Fruit fly (Drosophila melanogaster): ENCODE results near the gene Txl.

Gene Txl

DNA sequence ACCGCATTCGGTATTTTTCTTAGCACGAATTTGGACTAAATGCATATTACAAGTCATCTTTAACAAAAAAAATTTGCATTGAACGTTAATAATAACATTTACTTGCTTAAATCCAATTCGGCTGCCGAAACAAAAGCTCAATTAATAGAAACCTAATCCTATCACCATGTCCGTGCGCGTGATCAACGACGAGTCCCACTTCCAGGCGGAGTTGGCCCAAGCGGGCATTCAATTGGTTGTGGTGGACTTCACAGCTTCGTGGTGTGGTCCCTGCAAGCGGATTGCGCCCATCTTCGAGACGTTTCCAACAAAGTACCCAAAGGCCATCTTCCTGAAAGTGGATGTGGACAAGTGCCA lies at the start of gene Txl:
TSS of gene Txl (plus strand) at position 3 of the 357 bp plus-strand sequence.
- TF ChIP-seq insv (optimal IDR thresholded peaks at IDR 0.05), result no peak
- TF ChIP-seq Sin3A (optimal IDR thresholded peaks at IDR 0.05), result no peak
- TF ChIP-seq psq (optimal IDR thresholded peaks at IDR 0.05), result no peak
- TF ChIP-seq h (optimal IDR thresholded peaks at IDR 0.05), result no peak
- TF ChIP-seq Myc (optimal IDR thresholded peaks at IDR 0.05), result no peak
- no peak for TF ChIP-seq ttk (optimal IDR thresholded peaks at IDR 0.05)

DNA sequence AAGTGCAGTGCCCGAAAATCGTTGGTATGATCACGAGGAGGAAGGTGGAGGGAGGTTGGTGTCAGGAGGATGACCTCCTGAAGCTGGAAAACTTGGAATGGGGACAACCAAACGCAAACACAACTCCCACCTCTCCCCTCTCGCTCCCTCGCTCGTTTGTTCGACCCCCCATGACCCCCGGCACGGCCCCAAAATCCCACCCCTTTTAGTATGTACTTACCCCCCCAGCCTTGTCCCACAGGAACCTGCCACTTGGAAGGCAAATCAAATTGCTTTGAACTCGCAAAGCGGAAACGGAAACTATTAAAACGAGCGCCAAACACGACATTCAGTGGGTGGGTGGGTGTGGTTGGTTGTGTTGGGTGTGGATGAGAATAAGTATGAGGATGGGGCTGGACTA lies 34.0 kb upstream of the Txl start:
- TF ChIP-seq insv (optimal IDR thresholded peaks at IDR 0.05) (no peak), Sin3A (optimal IDR thresholded peaks at IDR 0.05) (no peak), ttk (optimal IDR thresholded peaks at IDR 0.05) (no peak), h (optimal IDR thresholded peaks at IDR 0.05) (no peak), Myc (optimal IDR thresholded peaks at IDR 0.05) (no peak), psq (optimal IDR thresholded peaks at IDR 0.05) (no peak)

DNA sequence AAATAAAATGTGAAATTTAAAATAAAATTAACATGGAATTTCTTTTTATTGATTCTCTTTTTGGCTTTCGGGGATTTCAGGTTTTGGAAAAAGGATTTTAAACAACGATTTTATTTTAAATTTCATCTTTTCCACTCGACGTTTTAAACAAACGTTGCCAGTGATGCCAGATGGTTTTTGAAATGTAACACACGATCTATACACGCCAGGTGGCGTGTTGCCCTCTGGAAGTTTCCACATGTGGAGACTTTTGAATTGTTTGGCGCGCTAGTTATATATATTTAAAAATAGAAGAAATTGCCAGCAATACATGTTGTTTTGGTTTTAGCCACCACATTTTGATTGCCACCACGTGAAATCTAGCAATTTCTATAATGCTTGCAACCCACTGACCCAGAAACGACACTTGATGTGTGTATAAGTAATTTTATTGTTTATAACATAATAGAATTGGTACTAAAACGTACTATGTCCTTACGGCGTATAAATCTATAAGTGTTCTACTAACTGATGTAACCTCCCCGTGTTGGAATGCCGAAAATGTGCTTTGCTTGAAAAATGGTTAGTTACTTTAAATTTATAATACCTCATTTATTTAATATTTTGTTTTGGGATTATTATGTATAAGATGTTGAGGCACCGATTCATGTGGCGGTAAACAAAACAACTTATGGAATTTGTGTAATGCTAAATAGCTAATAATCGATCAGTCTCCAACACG lies 15.9 kb upstream of the Txl start:
- no peak for TF ChIP-seq ttk (optimal IDR thresholded peaks at IDR 0.05)
- TF ChIP-seq Myc (optimal IDR thresholded peaks at IDR 0.05), result no peak

DNA sequence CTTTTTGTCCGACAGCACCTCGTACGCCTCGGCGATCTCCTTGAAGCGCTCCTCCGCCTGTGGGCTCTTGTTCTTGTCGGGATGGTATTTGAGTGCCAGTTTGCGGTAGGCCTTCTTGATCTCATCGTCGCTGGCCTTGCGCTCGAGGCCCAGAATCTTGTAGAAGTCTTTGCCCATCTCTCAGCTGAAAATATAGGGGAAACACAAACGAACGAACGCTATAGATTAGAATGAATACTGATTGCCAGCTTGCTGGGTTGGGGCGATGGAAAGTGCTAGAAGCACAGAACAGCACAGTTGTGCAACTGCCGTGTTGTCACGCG lies 14.3 kb upstream of the Txl start:
- TF ChIP-seq Myc (optimal IDR thresholded peaks at IDR 0.05), result no peak
- TF ChIP-seq psq (optimal IDR thresholded peaks at IDR 0.05), result no peak
- no peak for TF ChIP-seq Sin3A (optimal IDR thresholded peaks at IDR 0.05)
- TF ChIP-seq h (optimal IDR thresholded peaks at IDR 0.05), result no peak
- no peak for TF ChIP-seq ttk (optimal IDR thresholded peaks at IDR 0.05)
- TF ChIP-seq insv (optimal IDR thresholded peaks at IDR 0.05), result no peak

DNA sequence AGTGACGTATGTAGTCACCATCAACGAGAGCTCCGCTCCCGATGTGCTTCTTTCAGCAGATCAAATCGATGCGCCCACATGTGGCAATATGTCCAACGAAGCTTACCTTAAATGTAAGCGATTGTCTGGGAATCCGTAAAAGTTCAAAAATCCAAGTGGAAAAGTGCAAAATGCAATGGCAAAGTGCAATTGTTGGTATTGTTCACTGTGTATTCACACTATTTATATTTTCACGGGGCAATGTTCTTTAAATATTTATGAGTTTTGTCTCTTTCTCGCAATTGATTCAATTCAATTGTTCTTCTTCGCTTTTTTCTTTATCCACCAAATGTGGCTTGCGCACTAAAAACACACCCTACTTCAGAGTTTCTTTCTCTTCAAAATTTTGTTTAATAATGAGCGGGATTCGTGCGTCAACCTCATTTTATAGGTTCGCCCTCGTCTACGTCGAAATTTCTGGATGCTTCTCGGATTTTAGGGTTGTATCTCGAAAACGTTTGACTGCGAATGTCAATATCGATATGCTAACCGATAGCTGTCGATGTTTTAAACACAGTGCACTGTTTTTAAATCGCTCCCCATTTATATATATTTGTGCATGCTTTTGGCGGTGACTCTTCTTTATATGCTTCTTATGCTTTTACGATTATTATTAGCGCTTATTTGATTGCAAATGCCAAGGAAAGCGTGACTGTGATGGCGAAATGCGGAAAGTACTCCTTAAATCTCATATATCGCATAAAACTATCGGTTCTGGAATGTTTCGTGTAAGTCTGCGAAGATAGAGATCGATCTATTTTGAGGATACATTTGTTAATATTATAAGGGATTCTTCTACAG lies 13.7 kb upstream of the Txl start, which contains the start of gene DnaJ-1:
TSS of gene DnaJ-1 (minus strand) at position 450 of the 840 bp plus-strand sequence.
- TF ChIP-seq Sin3A (optimal IDR thresholded peaks at IDR 0.05) (no peak), ttk (optimal IDR thresholded peaks at IDR 0.05) (no peak), insv (optimal IDR thresholded peaks at IDR 0.05) (no peak), Myc (optimal IDR thresholded peaks at IDR 0.05) (no peak), psq (optimal IDR thresholded peaks at IDR 0.05) (no peak), h (optimal IDR thresholded peaks at IDR 0.05) (no peak)

DNA sequence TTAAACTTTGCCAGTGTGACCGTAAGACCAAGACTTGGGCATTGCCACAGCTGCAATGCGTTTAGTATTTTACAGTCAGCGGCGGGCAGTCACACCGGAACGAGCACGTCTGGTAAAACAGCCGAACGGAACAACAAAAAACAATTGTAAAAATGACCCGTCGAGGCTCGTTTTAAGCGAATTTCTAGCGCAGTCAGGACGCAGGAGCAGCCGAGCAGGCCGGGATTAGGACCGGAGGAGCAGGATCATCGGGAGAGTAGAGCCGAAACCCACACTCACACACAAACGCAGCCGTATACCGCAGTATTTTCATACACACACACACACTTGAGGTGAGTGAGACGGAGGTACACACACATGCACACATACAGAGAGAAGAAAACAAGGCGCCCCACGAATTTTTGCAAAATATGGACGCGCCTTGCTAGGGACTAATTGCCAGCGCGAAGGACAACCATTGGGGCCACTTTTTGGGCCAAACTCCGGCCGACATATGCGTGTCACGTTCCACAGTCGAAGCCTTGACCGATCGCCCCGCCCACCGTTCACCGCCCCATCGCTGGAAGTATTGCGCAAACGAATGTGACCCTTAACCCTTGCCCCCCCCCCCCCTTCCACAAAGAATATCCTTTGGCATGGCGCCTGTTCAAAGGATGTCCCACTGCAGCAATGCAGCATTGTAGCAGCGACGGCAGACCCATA lies 12.6 kb upstream of the Txl start, which contains the start of gene Usp47:
TSS of gene Usp47 (plus strand) at position 71 of the 702 bp plus-strand sequence.
- TF ChIP-seq Sin3A (optimal IDR thresholded peaks at IDR 0.05) (no peak), Myc (optimal IDR thresholded peaks at IDR 0.05) (no peak), psq (optimal IDR thresholded peaks at IDR 0.05) (no peak), h (optimal IDR thresholded peaks at IDR 0.05) (no peak), insv (optimal IDR thresholded peaks at IDR 0.05) (no peak), ttk (optimal IDR thresholded peaks at IDR 0.05) (no peak)

dm6 chr3L:5753605-5754365 lies 11.9 kb upstream of the Txl start:
- TF ChIP-seq Myc (optimal IDR thresholded peaks at IDR 0.05) (no peak), ttk (optimal IDR thresholded peaks at IDR 0.05) (no peak), insv (optimal IDR thresholded peaks at IDR 0.05) (no peak), h (optimal IDR thresholded peaks at IDR 0.05) (no peak), Sin3A (optimal IDR thresholded peaks at IDR 0.05) (no peak), psq (optimal IDR thresholded peaks at IDR 0.05) (no peak)

DNA sequence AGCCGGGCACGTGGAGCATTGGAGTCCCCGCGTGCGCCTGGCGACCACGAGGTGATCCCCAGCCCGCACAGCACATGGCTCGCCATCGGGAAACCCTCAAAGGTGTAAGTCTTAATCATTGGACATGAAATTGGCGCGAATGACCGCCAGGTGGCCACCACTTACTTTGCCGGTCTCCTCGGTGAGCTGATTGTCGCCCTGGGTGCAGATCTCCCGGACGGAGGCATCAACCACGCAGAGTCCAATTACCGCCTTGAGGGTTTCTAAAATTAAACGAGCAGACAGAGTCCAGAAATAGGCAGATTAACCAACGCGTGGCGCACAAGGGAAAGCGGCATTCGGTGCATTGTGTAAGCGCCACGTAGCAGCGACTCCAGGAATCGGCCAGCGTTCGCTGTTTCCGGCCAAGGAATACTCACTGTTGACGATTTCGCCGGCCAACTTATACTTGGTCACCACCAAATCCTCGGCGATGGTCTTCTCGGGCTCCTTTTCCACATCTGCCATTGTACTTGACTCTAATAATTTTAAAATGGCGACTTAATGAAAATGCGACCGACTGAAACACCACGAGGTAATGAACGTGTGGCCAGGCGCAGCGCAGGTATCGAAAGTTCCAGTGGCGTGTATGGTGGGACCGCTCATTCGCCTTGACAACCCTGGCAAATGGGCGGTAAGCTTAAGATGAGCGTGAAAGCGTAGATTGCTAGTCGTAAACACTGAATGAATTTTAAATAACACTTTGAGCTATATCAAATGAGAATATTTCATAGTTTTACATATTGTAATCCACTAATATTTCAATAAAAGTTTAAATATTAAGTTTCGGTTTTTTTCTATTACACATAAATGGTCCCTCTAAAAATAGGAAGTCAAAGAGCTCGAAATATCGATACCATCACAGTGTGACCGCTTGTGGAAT lies 463 bp upstream of the Txl start, which contains the start of gene CG10576:
TSS of gene CG10576 (minus strand) at position 781 of the 922 bp plus-strand sequence.
- TF ChIP-seq h (optimal IDR thresholded peaks at IDR 0.05), result no peak
- no peak for TF ChIP-seq psq (optimal IDR thresholded peaks at IDR 0.05)
- TF ChIP-seq ttk (optimal IDR thresholded peaks at IDR 0.05), result no peak
- no peak for TF ChIP-seq insv (optimal IDR thresholded peaks at IDR 0.05)
- TF ChIP-seq Myc (optimal IDR thresholded peaks at IDR 0.05), result no peak
- no peak for TF ChIP-seq Sin3A (optimal IDR thresholded peaks at IDR 0.05)

dm6 chr3L:5768532-5769497 lies 3.2 kb downstream of the Txl start, which contains the start of the genes Ppat-Dpck and scny:
Gene Ppat-Dpck, minus strand, starts transcription at chr3L:5768794.
Gene scny, plus strand, starts transcription at chr3L:5769002.
- TF ChIP-seq h (optimal IDR thresholded peaks at IDR 0.05), result no peak
- TF ChIP-seq psq (optimal IDR thresholded peaks at IDR 0.05), result peak; percentile 65
- no peak for TF ChIP-seq Sin3A (optimal IDR thresholded peaks at IDR 0.05)
- TF ChIP-seq Myc (optimal IDR thresholded peaks at IDR 0.05), result no peak
- TF ChIP-seq insv (optimal IDR thresholded peaks at IDR 0.05), result no peak
- no peak for TF ChIP-seq ttk (optimal IDR thresholded peaks at IDR 0.05)
